Fruit fly (Drosophila melanogaster) S2 (cell line): ENCODE results near the gene eater.

ENCODE experiments used
- CG8478 ChIP-seq: fragments of >200 bp; optimal IDR thresholded peaks from 2 replicates; lab custom pipeline; 2018
- CTCF ChIP-seq, 2 experiments: fragments of >200 bp; optimal IDR thresholded peaks; 2 replicates each; lab custom pipeline; 2018

- TF ChIP-seq CG8478 (lab: Kevin White, UChicago) (no peak), CTCF (optimal IDR thresholded peaks at IDR 0.05; lab: Kevin White, UChicago) (no peak)
Measured at dm6 chr3R:27091106-27091505, 8.4 kb downstream of the eater start, which contains the start of gene Cpr97Eb.
